Worm (Caenorhabditis elegans): ENCODE measurements around the gene ceh-20.

The ceh-20 gene

DNA sequence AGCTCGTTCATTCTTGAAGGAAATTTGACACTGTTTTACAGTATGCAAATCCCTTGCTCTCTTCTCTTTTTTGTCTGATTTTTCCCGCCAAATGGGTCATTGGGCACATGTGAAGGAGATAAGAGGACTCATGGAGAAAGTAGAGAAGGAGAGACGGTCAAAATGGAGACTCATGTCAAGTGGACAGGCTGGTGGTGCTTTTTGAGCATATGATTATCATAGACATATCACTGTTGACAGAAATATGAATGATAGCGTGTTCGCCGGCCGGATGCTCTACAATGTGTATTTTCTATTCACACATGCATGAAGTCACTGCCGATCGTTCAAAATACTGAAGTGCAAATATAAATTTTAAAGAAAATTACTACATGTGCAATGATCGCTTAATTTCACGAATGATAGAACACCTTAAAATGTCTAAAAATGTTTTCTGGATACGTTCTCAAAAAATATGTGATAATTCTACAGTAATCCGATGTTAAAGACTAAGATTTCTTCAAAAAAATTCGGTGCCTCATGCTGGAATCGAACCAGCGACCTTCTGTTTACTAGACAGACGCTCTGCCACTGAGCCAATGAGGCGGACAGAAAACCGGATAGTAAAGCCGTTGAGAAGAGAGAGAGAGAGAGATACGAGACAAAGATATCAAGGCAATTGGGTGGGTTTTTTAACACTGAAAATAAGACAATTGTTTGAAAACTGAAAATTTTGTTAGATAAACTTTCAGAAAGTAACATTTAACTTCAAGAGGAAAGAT, 50.5 kb downstream of the ceh-20 start:
- TF ChIP-seq him-1 (tag; optimal IDR thresholded peaks at IDR 0.05), result peak; percentile 50
- TF ChIP-seq dao-5 (tag; optimal IDR thresholded peaks at IDR 0.05), result no peak

Data from whole organism, L4/young adult.